Worm (Caenorhabditis elegans): ENCODE data around the gene nlp-51.

DNA sequence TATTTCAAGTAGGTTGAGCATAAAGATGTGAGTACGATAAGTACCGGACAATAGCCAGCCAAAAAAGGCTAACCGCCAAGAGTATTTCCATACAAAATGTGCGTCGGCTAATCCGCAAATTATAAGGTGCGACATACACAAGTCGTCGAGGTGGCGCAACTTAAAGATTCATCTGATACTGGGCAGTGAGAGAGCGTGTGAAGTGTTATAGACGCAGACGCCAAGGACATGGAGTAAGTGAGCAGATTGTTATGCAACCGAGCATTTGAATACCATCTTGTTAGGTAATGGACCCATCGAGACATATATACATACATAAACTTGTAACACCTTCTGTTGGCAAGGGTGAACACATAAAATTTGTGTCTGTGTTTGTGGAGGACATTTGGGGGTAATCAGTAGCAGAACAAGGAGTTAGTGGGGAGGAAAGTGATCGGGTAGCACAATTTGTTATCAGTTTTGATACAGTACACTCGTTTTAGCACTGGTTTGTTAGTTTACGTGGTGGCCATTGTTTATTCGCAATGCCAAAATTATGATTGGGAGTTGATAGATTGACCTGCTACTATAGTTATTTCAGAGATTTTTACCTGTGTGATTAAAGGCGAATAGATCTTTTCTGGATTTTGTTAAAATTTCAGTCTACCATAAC lies 34.1 kb downstream of the nlp-51 start:
- TF ChIP-seq flt-1 (GFP tag; IDR thresholded peaks at IDR 0.05): no peak
- TF ChIP-seq ztf-29 (GFP tag; IDR thresholded peaks at IDR 0.05): no peak
- no peak for TF ChIP-seq ref-1 (GFP tag; conservative IDR thresholded peaks at IDR 0.05)
- TF ChIP-seq ztf-23 (GFP tag; IDR thresholded peaks at IDR 0.05): no peak
- TF ChIP-seq klf-2 (GFP tag; conservative IDR thresholded peaks at IDR 0.05): no peak
